Worm (Caenorhabditis elegans) whole organism, L4/young adult: ENCODE measurements around the gene ttr-53.

Source experiments
- W03F9.2 ChIP-seq: fragments of 150-350 bp; optimal IDR thresholded peaks from 2 replicates; lab custom pipeline; 2014; ENCODE audit warnings: missing biosample characterization, missing genetic modification characterization
- him-1 ChIP-seq: sonication (generic microtip); optimal IDR thresholded peaks from 2 replicates; lab custom pipeline; 2016; ENCODE audit warnings: missing genotype, missing genetic modification reagents, missing genetic modification characterization, missing compliant biosample characterization

ce11 chrIV:10141930-10142505, 15.8 kb upstream of the ttr-53 start, which contains the start of the genes gst-2, gst-4 and dhs-12:
- TF ChIP-seq him-1 (tag; lab: Kevin White, UChicago) (no peak), W03F9.2 (tag; lab: Kevin White, UChicago) (no peak)
